Worm (Caenorhabditis elegans) whole organism, late embryonic: Measurements from ENCODE around the gene F57G12.2.

Source experiments
- K02D7.2 ChIP-seq: sonication (generic microtip); optimal IDR thresholded peaks from 2 replicates; lab custom pipeline; 2017; ENCODE audit warnings: mild to moderate bottlenecking, missing genetic modification characterization, missing compliant biosample characterization
- ceh-14 ChIP-seq: sonication (generic microtip); optimal IDR thresholded peaks from 2 replicates; lab custom pipeline; 2016; ENCODE audit warnings: missing genotype, missing genetic modification characterization, missing compliant biosample characterization
- ceh-18 ChIP-seq: sonication (generic microtip); optimal IDR thresholded peaks from 2 replicates; lab custom pipeline; 2016; ENCODE audit warnings: missing genetic modification characterization, missing compliant biosample characterization
- ceh-19 ChIP-seq: fragments of 200-800 bp; sonication (Bioruptor generic); optimal IDR thresholded peaks from 2 replicates; lab custom pipeline; 2018; ENCODE audit warnings: mild to moderate bottlenecking, missing genetic modification characterization, missing compliant biosample characterization
- ceh-2 ChIP-seq: sonication (generic microtip); optimal IDR thresholded peaks from 2 replicates; lab custom pipeline; 2016; ENCODE audit warnings: missing genotype, missing genetic modification characterization, missing compliant biosample characterization
- ceh-24 ChIP-seq: sonication (generic microtip); optimal IDR thresholded peaks from 2 replicates; lab custom pipeline; 2016; ENCODE audit warnings: mild to moderate bottlenecking, missing genetic modification characterization, missing compliant biosample characterization
- ceh-30 ChIP-seq: fragments of 150-350 bp; optimal IDR thresholded peaks from 2 replicates; lab custom pipeline; 2014; ENCODE audit warnings: missing biosample characterization, missing genetic modification characterization
- ceh-31 ChIP-seq: sonication (generic microtip); optimal IDR thresholded peaks from 2 replicates; lab custom pipeline; 2016; ENCODE audit warnings: missing genetic modification characterization, missing compliant biosample characterization
- ceh-45 ChIP-seq: fragments of 200-800 bp; sonication (Bioruptor generic); IDR thresholded peaks from 2 replicates; pipeline ENCODE4 v1.3.6; 2022; ENCODE audit warnings: missing genetic modification reagents, missing genetic modification characterization, missing compliant biosample characterization
- ceh-48 ChIP-seq: sonication (generic microtip); optimal IDR thresholded peaks from 2 replicates; lab custom pipeline; 2016; ENCODE audit warnings: missing genetic modification characterization, inconsistent platforms, missing compliant biosample characterization
- ceh-6 ChIP-seq: fragments of 200-800 bp; sonication (Bioruptor generic); optimal IDR thresholded peaks from 2 replicates; lab custom pipeline; 2018; ENCODE audit warnings: mild to moderate bottlenecking, missing genetic modification characterization, missing compliant biosample characterization
- ceh-9 ChIP-seq: sonication (generic microtip); optimal IDR thresholded peaks from 2 replicates; lab custom pipeline; 2016; ENCODE audit warnings: mild to moderate bottlenecking, missing genetic modification characterization, inconsistent platforms, missing compliant biosample characterization
- dve-1 ChIP-seq: sonication (generic microtip); optimal IDR thresholded peaks from 2 replicates; lab custom pipeline; 2017; ENCODE audit warnings: antibody characterized with exemption, mild to moderate bottlenecking, missing genetic modification characterization, missing compliant biosample characterization
- elt-2 ChIP-seq: sonication (generic microtip); optimal IDR thresholded peaks from 2 replicates; lab custom pipeline; 2016; ENCODE audit warnings: missing genetic modification reagents, missing genetic modification characterization, missing compliant biosample characterization
- eyg-1 ChIP-seq: sonication (generic microtip); optimal IDR thresholded peaks from 2 replicates; lab custom pipeline; 2016; ENCODE audit warnings: missing genotype, missing genetic modification characterization, missing compliant biosample characterization
- fkh-10 ChIP-seq: fragments of 150-350 bp; optimal IDR thresholded peaks from 2 replicates; lab custom pipeline; 2014; ENCODE audit warnings: missing biosample characterization, missing genetic modification reagents, missing genetic modification characterization
- gmeb-2 ChIP-seq: sonication (generic microtip); optimal IDR thresholded peaks from 2 replicates; lab custom pipeline; 2016; ENCODE audit warnings: missing genetic modification characterization, inconsistent platforms, missing compliant biosample characterization
- hlh-13 ChIP-seq: fragments of 200-800 bp; sonication (Bioruptor generic); optimal IDR thresholded peaks from 2 replicates; lab custom pipeline; 2018; ENCODE audit warnings: mild to moderate bottlenecking, missing genetic modification characterization, missing compliant biosample characterization
- hlh-30 ChIP-seq: sonication (generic microtip); optimal IDR thresholded peaks from 2 replicates; lab custom pipeline; 2017; ENCODE audit warnings: antibody characterized with exemption, missing genetic modification characterization, missing compliant biosample characterization; ENCODE audit not compliant: insufficient read depth
- hlh-6 ChIP-seq: sonication (generic microtip); optimal IDR thresholded peaks from 2 replicates; lab custom pipeline; 2016; ENCODE audit warnings: missing genotype, missing genetic modification characterization, missing compliant biosample characterization
- lin-11 ChIP-seq: fragments of 200-800 bp; sonication (Bioruptor generic); optimal IDR thresholded peaks from 2 replicates; lab custom pipeline; 2018; ENCODE audit warnings: mild to moderate bottlenecking, missing genetic modification characterization, missing compliant biosample characterization
- nhr-11 ChIP-seq: fragments of 150-350 bp; optimal IDR thresholded peaks from 2 replicates; lab custom pipeline; 2014; ENCODE audit warnings: missing biosample characterization, missing genetic modification characterization
- nhr-232 ChIP-seq: sonication (generic microtip); optimal IDR thresholded peaks from 2 replicates; lab custom pipeline; 2016; ENCODE audit warnings: missing genetic modification characterization, missing compliant biosample characterization
- pha-2 ChIP-seq: sonication (generic microtip); optimal IDR thresholded peaks from 2 replicates; lab custom pipeline; 2017; ENCODE audit warnings: mild to moderate bottlenecking, missing genetic modification characterization, missing compliant biosample characterization
- pha-4 ChIP-seq: fragments of 150-350 bp; optimal IDR thresholded peaks from 2 replicates; lab custom pipeline; 2018; ENCODE audit warnings: missing biosample characterization, missing genetic modification reagents, missing genetic modification characterization
- pqm-1 ChIP-seq: sonication (generic microtip); optimal IDR thresholded peaks from 2 replicates; lab custom pipeline; 2016; ENCODE audit warnings: missing genetic modification characterization, missing compliant biosample characterization
- pros-1 ChIP-seq: fragments of 150-350 bp; optimal IDR thresholded peaks from 2 replicates; lab custom pipeline; 2014; ENCODE audit warnings: missing biosample characterization, missing genetic modification reagents, missing genetic modification characterization
- sdc-2 ChIP-seq: sonication (generic microtip); optimal IDR thresholded peaks from 2 replicates; lab custom pipeline; 2016; ENCODE audit warnings: missing genotype, missing genetic modification characterization, missing compliant biosample characterization
- sox-2 ChIP-seq: fragments of 200-800 bp; sonication (Bioruptor generic); IDR thresholded peaks from 2 replicates; pipeline ENCODE4 v1.3.6; 2022; ENCODE audit warnings: missing genetic modification reagents, missing genetic modification characterization, missing compliant biosample characterization
- sox-4 ChIP-seq: sonication (generic microtip); optimal IDR thresholded peaks from 2 replicates; lab custom pipeline; 2017; ENCODE audit warnings: mild to moderate bottlenecking, missing genetic modification characterization, inconsistent platforms, missing compliant biosample characterization
- tbx-7 ChIP-seq: sonication (generic microtip); optimal IDR thresholded peaks from 2 replicates; lab custom pipeline; 2016; ENCODE audit warnings: missing genotype, missing genetic modification characterization, missing compliant biosample characterization
- unc-3 ChIP-seq, 2 experiments: fragments of 200-800 bp in 1 of 2; sonication (Bioruptor generic) in 1 of 2; sonication (generic microtip) in 1 of 2; conservative IDR thresholded peaks in 1 of 2; optimal IDR thresholded peaks in 1 of 2; 2 replicates each; pipeline versions ENCODE4 v1.3.6 to Lab custom; 2016 to 2022; ENCODE audit warnings: missing compliant biosample characterization in 2 of 2, missing genetic modification characterization in 2 of 2, missing genetic modification reagents in 1 of 2
- unc-42 ChIP-seq: sonication (generic microtip); optimal IDR thresholded peaks from 2 replicates; lab custom pipeline; 2016; ENCODE audit warnings: missing genotype, missing genetic modification characterization, missing compliant biosample characterization
- unc-86 ChIP-seq: sonication (generic microtip); optimal IDR thresholded peaks from 2 replicates; lab custom pipeline; 2016; ENCODE audit warnings: missing genetic modification characterization, missing compliant biosample characterization
- ztf-16 ChIP-seq: sonication (generic microtip); optimal IDR thresholded peaks from 2 replicates; lab custom pipeline; 2017; ENCODE audit warnings: missing genetic modification characterization, missing compliant biosample characterization

Gene F57G12.2

ce11 chrX:12204334-12204733, 44.5 kb upstream of the F57G12.2 start:
- no peak for TF ChIP-seq ceh-30 (tag; lab: Kevin White, UChicago)
- TF ChIP-seq ceh-24 (tag; lab: Kevin White, UChicago) = no peak
- TF ChIP-seq pros-1 (tag; lab: Kevin White, UChicago) = no peak
- TF ChIP-seq unc-42 (tag; lab: Kevin White, UChicago) = peak; percentile 26
- TF ChIP-seq pha-4 (tag; lab: Kevin White, UChicago) = no peak
- no peak for TF ChIP-seq pha-2
- no peak for TF ChIP-seq sox-2 (GFP tag; lab: Robert Waterston, UW)
- TF ChIP-seq ceh-14 (tag; lab: Kevin White, UChicago) = peak; percentile 23
- TF ChIP-seq K02D7.2 (tag; lab: Kevin White, UChicago) = no peak
- peak; percentile 79 for TF ChIP-seq hlh-30 (tag; lab: Kevin White, UChicago)

DNA sequence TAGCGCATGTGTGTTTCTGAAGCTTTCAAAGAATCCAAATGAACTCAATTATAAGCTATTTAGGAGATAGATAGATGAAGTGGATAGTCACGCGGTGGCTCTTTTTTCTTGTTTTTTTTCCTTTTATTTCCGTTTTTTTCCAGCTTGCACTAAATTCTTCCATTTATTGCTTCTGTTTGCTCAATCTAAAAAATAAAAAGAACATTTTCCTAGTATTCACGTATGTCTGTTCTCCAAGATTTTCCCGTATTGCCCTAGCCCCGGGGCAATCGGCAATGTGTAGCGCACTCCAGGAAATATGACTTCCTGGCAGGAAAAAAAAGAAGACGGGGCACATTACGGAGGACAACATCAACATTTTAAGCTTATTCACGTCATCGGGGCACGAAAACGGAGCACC, 42.0 kb upstream of the F57G12.2 start:
- TF ChIP-seq unc-86 (tag; lab: Kevin White, UChicago) = no peak
- TF ChIP-seq hlh-13 (GFP tag; lab: Kevin White, UChicago) = no peak
- TF ChIP-seq pqm-1 = no peak

DNA sequence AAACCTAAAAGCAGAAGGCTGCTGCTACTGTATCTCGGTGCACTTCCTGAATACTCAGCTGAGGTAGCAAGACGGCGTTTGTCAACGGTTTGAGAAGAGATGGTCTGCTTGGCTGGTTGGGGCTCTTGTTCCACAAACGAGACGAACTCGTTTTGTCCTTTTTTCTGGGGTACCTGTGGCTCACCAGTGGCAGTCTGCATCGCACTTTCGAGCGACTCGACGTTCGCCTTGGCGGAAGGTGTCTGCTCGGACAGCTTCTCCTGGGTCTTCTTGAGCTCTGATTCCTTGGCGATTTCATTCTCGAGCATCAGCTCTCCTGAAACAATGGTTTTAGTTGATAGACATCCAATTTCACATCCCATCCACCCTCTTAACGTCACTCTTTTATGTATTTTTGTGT, 41.6 kb upstream of the F57G12.2 start:
- no peak for TF ChIP-seq lin-11 (tag; lab: Kevin White, UChicago)

- TF ChIP-seq unc-3 (GFP tag; conservative IDR thresholded peaks at IDR 0.05; lab: Robert Waterston, UW) (no peak), unc-3 (tag; optimal IDR thresholded peaks at IDR 0.05; lab: Kevin White, UChicago) (no peak), K02D7.2 (tag; lab: Kevin White, UChicago) (no peak), ceh-6 (GFP tag; lab: Kevin White, UChicago) (no peak), pha-4 (tag; lab: Kevin White, UChicago) (no peak), ceh-45 (GFP tag; lab: Robert Waterston, UW) (no peak), ceh-31 (tag; lab: Kevin White, UChicago) (no peak), nhr-11 (no peak), sox-4 (no peak), unc-86 (tag; lab: Kevin White, UChicago) (no peak)
Observed at ce11 chrX:12200577-12200976, 40.7 kb upstream of the F57G12.2 start.

DNA sequence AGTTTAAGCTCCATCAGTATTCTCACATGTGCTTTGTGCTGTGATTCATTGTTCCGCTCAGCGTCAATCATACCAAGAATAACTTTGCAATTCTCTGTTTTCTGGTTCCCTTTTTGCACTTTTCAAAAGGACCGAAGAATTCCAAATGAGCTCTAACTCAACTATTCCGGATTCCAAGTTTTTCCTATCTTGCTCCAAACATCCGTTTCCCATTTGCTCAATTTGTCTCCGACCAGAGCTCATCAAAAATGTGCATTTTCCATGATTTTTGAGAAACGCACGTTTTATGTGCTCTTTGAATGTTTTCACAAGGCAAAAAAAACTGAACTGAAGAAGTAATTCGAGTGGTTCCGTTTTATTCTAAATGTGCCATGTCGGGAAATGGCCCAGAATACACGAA, 38.4 kb upstream of the F57G12.2 start:
- TF ChIP-seq elt-2 (no peak), ceh-19 (GFP tag; lab: Kevin White, UChicago) (no peak), unc-42 (tag; lab: Kevin White, UChicago) (peak; percentile 22)

DNA sequence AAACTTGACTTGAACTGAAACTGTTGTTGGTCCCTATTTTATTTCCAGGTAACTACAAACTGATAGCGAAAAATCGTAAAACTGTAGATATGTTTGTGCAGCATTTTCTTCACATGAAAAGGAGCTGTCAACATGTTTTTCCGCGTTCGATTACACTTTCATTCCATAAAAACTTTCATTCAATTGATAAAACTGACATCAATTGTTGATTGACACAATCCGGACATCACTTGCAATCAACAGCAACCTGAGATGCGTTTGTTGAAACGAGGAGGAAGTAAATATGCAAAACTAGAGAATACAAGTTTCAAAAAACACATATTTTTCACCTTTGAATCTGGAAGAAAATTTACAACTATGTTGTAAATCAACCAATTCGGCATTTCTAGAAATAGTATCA, 37.5 kb upstream of the F57G12.2 start:
- TF ChIP-seq gmeb-2 (tag; lab: Kevin White, UChicago) (no peak), tbx-7 (tag; lab: Kevin White, UChicago) (no peak), ceh-9 (tag; lab: Kevin White, UChicago) (no peak), sdc-2 (tag; lab: Kevin White, UChicago) (no peak), ceh-30 (tag; lab: Kevin White, UChicago) (no peak), ceh-18 (tag; lab: Kevin White, UChicago) (no peak), fkh-10 (GFP tag; lab: Kevin White, UChicago) (no peak), hlh-6 (no peak), dve-1 (tag; lab: Kevin White, UChicago) (no peak), ceh-48 (no peak), ceh-24 (tag; lab: Kevin White, UChicago) (no peak), ztf-16 (tag; lab: Kevin White, UChicago) (no peak), nhr-11 (no peak), K02D7.2 (tag; lab: Kevin White, UChicago) (no peak), ceh-2 (tag; lab: Kevin White, UChicago) (no peak), eyg-1 (tag; lab: Kevin White, UChicago) (no peak), ceh-45 (GFP tag; lab: Robert Waterston, UW) (no peak), nhr-232 (no peak)
- TF ChIP-seq, all 69 proteins: peak for 0
